Worm (Caenorhabditis elegans): ENCODE data around the gene rnp-3.
"Not testable (repeated sequence)": the region's sequence is repeated elsewhere in the genome, so short reads cannot be mapped to it uniquely, and the experiment has no call there.

DNA sequence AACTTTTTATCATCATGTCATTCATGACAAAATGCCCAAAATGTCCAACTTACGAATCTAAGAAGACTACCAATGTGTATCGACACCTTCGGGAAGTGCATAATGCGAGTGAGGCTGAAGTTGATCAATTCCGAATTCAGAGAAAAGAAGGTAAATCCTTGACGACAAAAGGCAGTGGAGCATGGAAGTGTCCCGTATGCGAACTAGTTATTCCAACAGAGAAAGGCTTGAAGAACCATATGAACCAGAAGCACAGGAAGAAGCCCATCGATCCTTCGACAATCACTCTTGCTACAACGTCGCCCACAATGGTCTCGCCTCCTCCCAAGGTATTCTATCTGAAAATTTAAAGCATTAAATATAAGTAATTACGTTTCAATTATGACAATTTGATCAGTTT is 12.2 kb downstream of the rnp-3 start, which contains the start of gene K08D10.11:
- not testable (repeated sequence) for TF ChIP-seq dpl-1 (GFP tag; optimal IDR thresholded peaks at IDR 0.05); lsl-1 (GFP tag; optimal IDR thresholded peaks at IDR 0.05); egrh-3 (GFP tag; IDR thresholded peaks at IDR 0.05); Y95B8A.8 (GFP tag; IDR thresholded peaks at IDR 0.05); lsy-27 (tag; optimal IDR thresholded peaks at IDR 0.05; ENCODE audit: borderline replicate concordance, insufficient read depth); ama-1 (optimal IDR thresholded peaks at IDR 0.05); ama-1 (GFP tag; optimal IDR thresholded peaks at IDR 0.05); C17E4.6 (GFP tag; IDR thresholded peaks at IDR 0.05); ceh-91 (GFP tag; IDR thresholded peaks at IDR 0.05); athp-1 (tag; optimal IDR thresholded peaks at IDR 0.05); ceh-27 (GFP tag; optimal IDR thresholded peaks at IDR 0.05); lin-35 (GFP tag; optimal IDR thresholded peaks at IDR 0.05); ccch-3 (GFP tag; optimal IDR thresholded peaks at IDR 0.05); attf-6 (GFP tag; IDR thresholded peaks at IDR 0.05)

All from whole organism, young adult.